Worm (Caenorhabditis elegans): ENCODE measurements around the gene slc-25A18.1.

ce11 chrX:15042549-15042948 is 38.8 kb upstream of the slc-25A18.1 start:
- TF ChIP-seq ceh-13 (GFP tag; optimal IDR thresholded peaks at IDR 0.05), result no peak
- TF ChIP-seq ama-1 (optimal IDR thresholded peaks at IDR 0.05), result no peak
- no peak for TF ChIP-seq ets-7 (tag; optimal IDR thresholded peaks at IDR 0.05)
- no peak for TF ChIP-seq pes-1 (GFP tag; IDR thresholded peaks at IDR 0.05)
- no peak for TF ChIP-seq sea-1 (GFP tag; conservative IDR thresholded peaks at IDR 0.05)
- TF ChIP-seq flt-1 (GFP tag; IDR thresholded peaks at IDR 0.05), result no peak
- TF ChIP-seq aly-1 (tag; optimal IDR thresholded peaks at IDR 0.05), result no peak
- TF ChIP-seq F13C5.2 (tag; optimal IDR thresholded peaks at IDR 0.05), result no peak
- no peak for TF ChIP-seq B0310.2 (tag; optimal IDR thresholded peaks at IDR 0.05)
- no peak for TF ChIP-seq tra-4 (tag; optimal IDR thresholded peaks at IDR 0.05)
- TF ChIP-seq tbx-37 (GFP tag; conservative IDR thresholded peaks at IDR 0.05), result no peak
- no peak for TF ChIP-seq hmbx-1 (tag; optimal IDR thresholded peaks at IDR 0.05)

Measured in whole organism, early embryonic.